Worm (Caenorhabditis elegans): Measurements from ENCODE around the gene F22B5.10.
"Not testable (repeated sequence)": the region's sequence is repeated elsewhere in the genome, so short reads cannot be mapped to it uniquely, and the experiment has no call there.

- not testable (repeated sequence) for TF ChIP-seq ama-1 (optimal IDR thresholded peaks at IDR 0.05); B0310.2 (tag; optimal IDR thresholded peaks at IDR 0.05); flt-1 (GFP tag; IDR thresholded peaks at IDR 0.05); scrt-1 (GFP tag; IDR thresholded peaks at IDR 0.05); aly-1 (tag; optimal IDR thresholded peaks at IDR 0.05); ceh-13 (GFP tag; optimal IDR thresholded peaks at IDR 0.05); F13C5.2 (tag; optimal IDR thresholded peaks at IDR 0.05); tra-4 (tag; optimal IDR thresholded peaks at IDR 0.05); pes-1 (GFP tag; IDR thresholded peaks at IDR 0.05); ets-7 (tag; optimal IDR thresholded peaks at IDR 0.05); hnd-1 (tag; optimal IDR thresholded peaks at IDR 0.05); tbx-11 (GFP tag; IDR thresholded peaks at IDR 0.05); tbx-37 (GFP tag; conservative IDR thresholded peaks at IDR 0.05)
Measured at ce11 chrII:8419798-8420197, 47.2 kb upstream of the F22B5.10 start, which contains the start of gene F14E5.8.

All from whole organism, early embryonic.